Fruit fly (Drosophila melanogaster) whole organism, embryonic: Measurements from ENCODE around the gene CG14154.

Source experiments
- Adf1 ChIP-seq: fragments of 200-800 bp; sonication (Bioruptor generic); IDR thresholded peaks from 2 replicates; pipeline ENCODE4 v1.3.6; 2022; ENCODE audit warnings: missing biosample characterization, missing genetic modification characterization
- Atf3 ChIP-seq: fragments of 200-800 bp; sonication (Bioruptor generic); optimal IDR thresholded peaks from 3 replicates; lab custom pipeline; 2016; ENCODE audit warnings: missing biosample characterization, missing genetic modification characterization
- Awh ChIP-seq: fragments of 200-800 bp; sonication (Bioruptor generic); IDR thresholded peaks from 2 replicates; pipeline ENCODE4, ENCODE4 v1.3.6; 2022; ENCODE audit warnings: missing biosample characterization, missing genetic modification characterization
- BEAF-32 ChIP-seq: fragments of 200-800 bp; sonication (Bioruptor generic); optimal IDR thresholded peaks from 3 replicates; lab custom pipeline; 2017; ENCODE audit warnings: missing biosample characterization, missing genetic modification characterization, mild to moderate bottlenecking, moderate library complexity, missing genetic modification reagents
- BtbVII ChIP-seq: fragments of 200-800 bp; sonication (Bioruptor generic); optimal IDR thresholded peaks from 3 replicates; lab custom pipeline; 2017; ENCODE audit warnings: missing biosample characterization, mild to moderate bottlenecking, missing genetic modification characterization
- CG10654 ChIP-seq: fragments of 200-800 bp; sonication (Bioruptor generic); optimal IDR thresholded peaks from 2 replicates; lab custom pipeline; 2016; ENCODE audit warnings: missing biosample characterization, missing genetic modification characterization
- CG10979 ChIP-seq: fragments of 200-800 bp; sonication (Bioruptor generic); optimal IDR thresholded peaks from 2 replicates; lab custom pipeline; 2018; ENCODE audit warnings: missing biosample characterization, mild to moderate bottlenecking, missing genetic modification characterization, moderate library complexity
- CG11085 ChIP-seq: fragments of 200-800 bp; sonication (Bioruptor generic); IDR thresholded peaks from 2 replicates; pipeline ENCODE4 v1.3.6; 2022; ENCODE audit warnings: missing biosample characterization, missing genetic modification characterization
- CG11398 ChIP-seq: fragments of 200-800 bp; sonication (Bioruptor generic); optimal IDR thresholded peaks from 2 replicates; lab custom pipeline; 2016; ENCODE audit warnings: missing biosample characterization, missing genetic modification characterization
- CG15269 ChIP-seq: fragments of 200-800 bp; sonication (Bioruptor generic); optimal IDR thresholded peaks from 2 replicates; lab custom pipeline; 2018; ENCODE audit warnings: missing biosample characterization, mild to moderate bottlenecking, missing genetic modification characterization, moderate library complexity
- CG1529 ChIP-seq: fragments of 200-800 bp; sonication (Bioruptor generic); optimal IDR thresholded peaks from 3 replicates; lab custom pipeline; 2018; ENCODE audit warnings: missing biosample characterization, missing genetic modification characterization
- CG2129 ChIP-seq: fragments of 200-800 bp; sonication (Bioruptor generic); IDR thresholded peaks from 2 replicates; pipeline ENCODE4 v1.3.6; 2022; ENCODE audit warnings: missing biosample characterization, missing genetic modification characterization; ENCODE audit not compliant: partially characterized antibody
- CG30020 ChIP-seq: fragments of 200-800 bp; optimal IDR thresholded peaks from 2 replicates; lab custom pipeline; 2019; ENCODE audit warnings: missing biosample characterization, mild to moderate bottlenecking, missing genetic modification characterization, moderate library complexity
- CG30431 ChIP-seq: fragments of 200-800 bp; sonication (Bioruptor generic); optimal IDR thresholded peaks from 2 replicates; lab custom pipeline; 2017; ENCODE audit warnings: missing biosample characterization, missing genetic modification characterization
- CG32532 ChIP-seq: fragments of 200-800 bp; sonication (Bioruptor generic); IDR thresholded peaks from 2 replicates; pipeline ENCODE4 v1.3.6; 2022; ENCODE audit warnings: missing biosample characterization, missing genetic modification characterization
- CG4328 ChIP-seq: fragments of 200-800 bp; sonication (Bioruptor generic); optimal IDR thresholded peaks from 3 replicates; lab custom pipeline; 2017; ENCODE audit warnings: missing biosample characterization, missing genetic modification reagents, missing genetic modification characterization
- CG6175 ChIP-seq: fragments of 200-800 bp; sonication (Bioruptor generic); IDR thresholded peaks from 3 replicates; pipeline ENCODE4 v1.3.6; 2022; ENCODE audit warnings: missing biosample characterization, missing genetic modification characterization
- CG6791 ChIP-seq: fragments of 200-800 bp; sonication (Bioruptor generic); IDR thresholded peaks from 3 replicates; pipeline ENCODE4 v1.3.6; 2022; ENCODE audit warnings: missing biosample characterization, missing genetic modification characterization; ENCODE audit not compliant: partially characterized antibody
- CG7271 ChIP-seq: fragments of 200-800 bp; sonication (Bioruptor generic); optimal IDR thresholded peaks from 2 replicates; lab custom pipeline; 2018; ENCODE audit warnings: missing biosample characterization, mild to moderate bottlenecking, missing genetic modification characterization, moderate library complexity
- CG7745 ChIP-seq: fragments of 200-800 bp; sonication (Bioruptor generic); optimal IDR thresholded peaks from 2 replicates; lab custom pipeline; 2018; ENCODE audit warnings: missing biosample characterization, mild to moderate bottlenecking, missing genetic modification characterization, moderate library complexity
- CG7928 ChIP-seq: fragments of 200-800 bp; sonication (Bioruptor generic); optimal IDR thresholded peaks from 2 replicates; lab custom pipeline; 2017; ENCODE audit warnings: missing biosample characterization, mild to moderate bottlenecking, missing genetic modification characterization
- CG8290 ChIP-seq, 3 experiments: fragments of 200-800 bp; sonication (Bioruptor generic); optimal IDR thresholded peaks; 2 replicates each; lab custom pipeline; 2016 to 2019; ENCODE audit warnings: missing biosample characterization in 3 of 3, missing genetic modification characterization in 3 of 3, mild to moderate bottlenecking in 2 of 3, moderate library complexity in 1 of 3
- CG9609 ChIP-seq: fragments of 200-800 bp; sonication (Bioruptor generic); optimal IDR thresholded peaks from 3 replicates; lab custom pipeline; 2016; ENCODE audit warnings: missing biosample characterization, missing genetic modification characterization
- E2f1 ChIP-seq: fragments of 200-800 bp; sonication (Bioruptor generic); IDR thresholded peaks from 2 replicates; pipeline ENCODE4 v1.3.6; 2022; ENCODE audit warnings: missing biosample characterization, missing genetic modification characterization
- ERR ChIP-seq: fragments of 200-800 bp; sonication (Bioruptor generic); optimal IDR thresholded peaks from 2 replicates; lab custom pipeline; 2016; ENCODE audit warnings: missing biosample characterization, missing genetic modification characterization
- Ets65A ChIP-seq: fragments of 200-800 bp; sonication (Bioruptor generic); peaks from one replicate; lab custom pipeline; 2016; ENCODE audit warnings: missing biosample characterization, missing genetic modification characterization
- MBD-R2 ChIP-seq: fragments of 200-800 bp; sonication (Bioruptor generic); IDR thresholded peaks from 2 replicates; pipeline ENCODE4 v1.3.6; 2022; ENCODE audit warnings: missing biosample characterization, missing genetic modification characterization
- MESR4 ChIP-seq: fragments of 200-800 bp; sonication (Bioruptor generic); optimal IDR thresholded peaks from 2 replicates; lab custom pipeline; 2018; ENCODE audit warnings: missing biosample characterization, mild to moderate bottlenecking, missing genetic modification characterization, moderate library complexity
- MTF-1 ChIP-seq: fragments of 200-800 bp; sonication (Bioruptor generic); optimal IDR thresholded peaks from 2 replicates; lab custom pipeline; 2018; ENCODE audit warnings: missing biosample characterization, mild to moderate bottlenecking, missing genetic modification characterization, borderline replicate concordance
- Mrtf ChIP-seq: fragments of 200-800 bp; sonication (Bioruptor generic); IDR thresholded peaks from 3 replicates; pipeline ENCODE4 v1.3.6; 2022; ENCODE audit warnings: missing biosample characterization, missing genetic modification characterization
- Myb ChIP-seq: fragments of 200-800 bp; sonication (Bioruptor generic); optimal IDR thresholded peaks from 2 replicates; lab custom pipeline; 2016; ENCODE audit warnings: missing biosample characterization, missing genetic modification characterization
- Poxn ChIP-seq: fragments of 200-800 bp; sonication (Bioruptor generic); IDR thresholded peaks from 2 replicates; pipeline ENCODE4 v1.3.6; 2022; ENCODE audit warnings: missing biosample characterization, missing genetic modification characterization
- ara ChIP-seq: fragments of 200-800 bp; sonication (Bioruptor generic); IDR thresholded peaks from 2 replicates; pipeline ENCODE4 v1.3.6; 2022; ENCODE audit warnings: missing biosample characterization, missing genetic modification characterization
- bbx ChIP-seq: fragments of 200-800 bp; sonication (Bioruptor generic); IDR thresholded peaks from 2 replicates; pipeline ENCODE4 v1.3.6; 2022; ENCODE audit warnings: missing biosample characterization, missing genetic modification characterization; ENCODE audit not compliant: partially characterized antibody
- br ChIP-seq: fragments of >200 bp; optimal IDR thresholded peaks from 2 replicates; lab custom pipeline; 2017
- ci ChIP-seq: fragments of 200-800 bp; sonication (Bioruptor generic); IDR thresholded peaks from 3 replicates; pipeline ENCODE4 v1.3.6; 2022; ENCODE audit warnings: missing biosample characterization, missing genetic modification characterization
- croc ChIP-seq: fragments of 200-800 bp; sonication (Bioruptor generic); conservative IDR thresholded peaks from 3 replicates; pipeline ENCODE4 v1.3.6; 2022; ENCODE audit warnings: missing biosample characterization, missing genetic modification characterization
- dmrt99B ChIP-seq: fragments of 200-800 bp; sonication (Bioruptor generic); optimal IDR thresholded peaks from 2 replicates; lab custom pipeline; 2018; ENCODE audit warnings: missing biosample characterization, mild to moderate bottlenecking, missing genetic modification characterization, moderate library complexity
- dysf ChIP-seq: fragments of 200-800 bp; sonication (Bioruptor generic); IDR thresholded peaks from 3 replicates; pipeline ENCODE4 v1.3.6; 2022; ENCODE audit warnings: missing biosample characterization, missing genetic modification characterization
- ewg ChIP-seq: fragments of 200-800 bp; sonication (Bioruptor generic); optimal IDR thresholded peaks from 3 replicates; lab custom pipeline; 2017; ENCODE audit warnings: mild to moderate bottlenecking, missing biosample characterization, missing genetic modification reagents, missing genetic modification characterization
- ind ChIP-seq: fragments of 200-800 bp; sonication (Bioruptor generic); optimal IDR thresholded peaks from 3 replicates; lab custom pipeline; 2016; ENCODE audit warnings: missing biosample characterization, missing genetic modification characterization
- jing ChIP-seq: fragments of 200-800 bp; sonication (Bioruptor generic); optimal IDR thresholded peaks from 2 replicates; lab custom pipeline; 2018; ENCODE audit warnings: missing biosample characterization, mild to moderate bottlenecking, missing genetic modification characterization
- jumu ChIP-seq: fragments of 200-800 bp; sonication (Bioruptor generic); optimal IDR thresholded peaks from 3 replicates; lab custom pipeline; 2016; ENCODE audit warnings: missing biosample characterization, missing genetic modification characterization
- luna ChIP-seq: fragments of 200-800 bp; sonication (Bioruptor generic); optimal IDR thresholded peaks from 2 replicates; lab custom pipeline; 2016; ENCODE audit warnings: missing biosample characterization, missing genetic modification characterization
- pfk ChIP-seq: fragments of 200-800 bp; sonication (Bioruptor generic); optimal IDR thresholded peaks from 2 replicates; lab custom pipeline; 2018; ENCODE audit warnings: missing biosample characterization, mild to moderate bottlenecking, missing genetic modification characterization, moderate library complexity
- pum ChIP-seq: fragments of 200-800 bp; sonication (Bioruptor generic); optimal IDR thresholded peaks from 2 replicates; lab custom pipeline; 2016; ENCODE audit warnings: missing biosample characterization, missing genetic modification characterization
- ro ChIP-seq: fragments of 200-800 bp; sonication (Bioruptor generic); IDR thresholded peaks from 2 replicates; pipeline ENCODE4 v1.3.6; 2022; ENCODE audit warnings: missing biosample characterization, missing genetic modification characterization
- tll ChIP-seq, 2 experiments: fragments of 200-800 bp in 1 of 2; fragments of >200 bp in 1 of 2; sonication (Bioruptor generic) in 1 of 2; optimal IDR thresholded peaks; 2 replicates each; lab custom pipeline; 2017 to 2019; ENCODE audit warnings: missing biosample characterization in 2 of 2, missing genetic modification characterization in 2 of 2, mild to moderate bottlenecking in 1 of 2, moderate library complexity in 1 of 2
- vvl ChIP-seq: fragments of 200-800 bp; sonication (Bioruptor generic); IDR thresholded peaks from 2 replicates; pipeline ENCODE4 v1.3.6; 2022; ENCODE audit warnings: missing biosample characterization, missing genetic modification characterization

Gene CG14154

DNA sequence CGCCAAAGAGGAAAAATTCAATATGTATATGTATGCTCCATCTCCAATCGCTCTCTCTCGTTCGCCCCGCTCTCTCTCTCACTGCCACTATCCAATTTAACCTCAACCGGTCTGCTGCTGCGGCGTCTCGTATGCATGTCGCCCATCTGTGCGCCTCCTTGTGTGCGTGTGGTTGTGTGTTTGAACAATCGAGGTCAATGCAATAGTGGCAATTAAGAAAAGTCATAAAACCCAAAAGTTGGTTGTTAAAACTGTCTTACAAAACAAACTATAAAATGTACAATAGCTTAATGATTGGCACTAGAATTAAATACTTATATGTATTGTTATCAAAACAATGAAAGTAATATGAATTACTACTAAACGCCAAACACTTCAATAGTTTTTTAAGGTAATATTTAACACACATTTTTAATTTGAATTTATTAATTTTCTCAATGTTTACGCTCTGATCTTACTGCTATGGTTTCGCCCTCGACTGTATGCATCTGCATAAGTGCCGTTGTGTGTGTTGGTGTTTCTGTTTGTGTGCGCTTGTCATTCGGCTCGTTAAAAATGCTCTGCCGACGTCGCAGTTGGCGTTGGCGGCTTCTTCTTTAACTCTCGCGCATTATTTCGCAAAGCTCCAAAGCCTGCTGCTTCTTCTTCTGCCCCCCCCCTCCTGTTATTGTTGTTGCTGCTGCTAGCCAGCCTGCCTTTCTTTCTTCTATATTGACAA, 23.9 kb downstream of the CG14154 start (continued):
- TF ChIP-seq CG9609 (peak; percentile 69), E2f1 (peak; percentile 95), BEAF-32 (GFP tag; lab: Kevin White, UChicago) (peak; percentile 21), CG30020 (tag; lab: Kevin White, UChicago) (peak; percentile 90), Awh (GFP tag; lab: Robert Waterston, UW) (peak; percentile 87), Myb (GFP tag; lab: Kevin White, UChicago) (peak; percentile 37), pum (GFP tag; lab: Kevin White, UChicago) (peak; percentile 77), tll (GFP tag; optimal IDR thresholded peaks at IDR 0.05; lab: Kevin White, UChicago) (peak in 1 of 2 experiments; percentile 91), CG15269 (tag; lab: Kevin White, UChicago) (peak; percentile 98), bbx (GFP tag; lab: Robert Waterston, UW) (no peak), ewg (GFP tag; lab: Kevin White, UChicago) (peak; percentile 91), Adf1 (GFP tag; lab: Robert Waterston, UW) (peak; percentile 85), jing (GFP tag; lab: Kevin White, UChicago) (peak; percentile 89), CG30431 (peak; percentile 92), Ets65A (peak; percentile 95), pfk (GFP tag; lab: Kevin White, UChicago) (peak; percentile 48), Poxn (GFP tag; lab: Robert Waterston, UW) (peak; percentile 55; the same call in 1 of the 2 replicates), MTF-1 (peak; percentile 83), CG6175 (peak; percentile 77; the same call in 2 of the 3 replicates), ci (GFP tag; lab: Robert Waterston, UW) (peak; percentile 88), dmrt99B (tag; lab: Kevin White, UChicago) (peak; percentile 99), CG10654 (peak; percentile 89), luna (peak; percentile 54), ERR (GFP tag; lab: Kevin White, UChicago) (peak; percentile 50), CG7928 (GFP tag; lab: Kevin White, UChicago) (peak; percentile 75), CG32532 (GFP tag; lab: Robert Waterston, UW) (peak; percentile 91), CG10979 (peak; percentile 99), BtbVII (GFP tag; lab: Kevin White, UChicago) (peak; percentile 95), dysf (GFP tag; lab: Robert Waterston, UW) (peak; percentile 95), CG11085 (GFP tag; lab: Robert Waterston, UW) (no peak; the same call in none of the 2 replicates), CG7745 (tag; lab: Kevin White, UChicago) (peak; percentile 59), br (lab: Kevin White, UChicago) (no peak), CG7271 (peak; percentile 90), CG2129 (GFP tag; lab: Robert Waterston, UW) (no peak), Atf3 (GFP tag; lab: Kevin White, UChicago) (peak; percentile 78), ro (GFP tag; lab: Robert Waterston, UW) (peak; percentile 83), CG11398 (GFP tag; lab: Kevin White, UChicago) (peak; percentile 66), ind (GFP tag; lab: Kevin White, UChicago) (peak; percentile 92), ara (GFP tag; lab: Robert Waterston, UW) (peak; percentile 90), jumu (peak; percentile 91), CG8290 (GFP tag; optimal IDR thresholded peaks at IDR 0.05; lab: Kevin White, UChicago) (peak; percentile 94), CG8290 (tag; optimal IDR thresholded peaks at IDR 0.05; lab: Kevin White, UChicago) (peak; percentile 85 to 96), CG6791 (GFP tag; lab: Robert Waterston, UW) (no peak), CG4328 (GFP tag; lab: Kevin White, UChicago) (peak; percentile 98), MESR4 (GFP tag; lab: Kevin White, UChicago) (peak; percentile 45), CG1529 (GFP tag; lab: Kevin White, UChicago) (peak; percentile 97), croc (GFP tag; lab: Robert Waterston, UW) (peak; percentile 93), Mrtf (GFP tag; lab: Robert Waterston, UW) (peak; percentile 85), MBD-R2 (GFP tag; lab: Robert Waterston, UW) (peak; percentile 66; the same call in 1 of the 2 replicates), vvl (GFP tag; lab: Robert Waterston, UW) (peak; percentile 96)
